Worm (Caenorhabditis elegans) whole organism, L3 larva: ENCODE data around the gene dib-1.

Source experiments
- R02D3.7 ChIP-seq: fragments of 150-350 bp; optimal IDR thresholded peaks from 2 replicates; lab custom pipeline; 2014; ENCODE audit warnings: missing biosample characterization, missing genetic modification characterization
- ZK546.5 ChIP-seq: sonication (generic microtip); optimal IDR thresholded peaks from 2 replicates; lab custom pipeline; 2017; ENCODE audit warnings: missing biosample characterization, missing genetic modification characterization
- aly-2 ChIP-seq: fragments of 150-350 bp; optimal IDR thresholded peaks from 2 replicates; lab custom pipeline; 2014; ENCODE audit warnings: missing biosample characterization, missing genetic modification characterization
- ama-1 ChIP-seq: fragments of 150-350 bp; optimal IDR thresholded peaks from 2 replicates; lab custom pipeline; 2018
- ceh-28 ChIP-seq: fragments of 150-350 bp; optimal IDR thresholded peaks from 2 replicates; lab custom pipeline; 2014; ENCODE audit warnings: missing biosample characterization, missing genetic modification reagents, missing genetic modification characterization
- ceh-82 ChIP-seq: fragments of 150-350 bp; optimal IDR thresholded peaks from 2 replicates; lab custom pipeline; 2014; ENCODE audit warnings: missing biosample characterization, missing genetic modification characterization
- ceh-9 ChIP-seq: sonication (generic microtip); optimal IDR thresholded peaks from 2 replicates; lab custom pipeline; 2018; ENCODE audit warnings: missing biosample characterization, missing genetic modification characterization
- daf-12 ChIP-seq: fragments of 150-350 bp; optimal IDR thresholded peaks from 2 replicates; lab custom pipeline; 2014; ENCODE audit warnings: missing biosample characterization, missing genetic modification reagents, missing genetic modification characterization
- egl-27 ChIP-seq: sonication (generic microtip); optimal IDR thresholded peaks from 4 replicates; lab custom pipeline; 2017; ENCODE audit warnings: missing biosample characterization, missing genetic modification reagents, missing genetic modification characterization
- egl-5 ChIP-seq: fragments of 150-350 bp; optimal IDR thresholded peaks from 2 replicates; lab custom pipeline; 2017; ENCODE audit warnings: missing biosample characterization, missing genetic modification reagents, missing genetic modification characterization, inconsistent platforms
- elt-1 ChIP-seq: fragments of 150-350 bp; optimal IDR thresholded peaks from 2 replicates; lab custom pipeline; 2014; ENCODE audit warnings: missing biosample characterization, missing genetic modification characterization
- elt-2 ChIP-seq: sonication (generic microtip); optimal IDR thresholded peaks from 2 replicates; lab custom pipeline; 2016; ENCODE audit warnings: missing genetic modification reagents, mild to moderate bottlenecking, missing genetic modification characterization, missing compliant biosample characterization
- elt-3 ChIP-seq, 3 experiments: fragments of 150-350 bp in 1 of 3; sonication (generic microtip) in 2 of 3; optimal IDR thresholded peaks; 2 replicates in 2 of 3; 4 replicates in 1 of 3; lab custom pipeline; 2014 to 2017; ENCODE audit warnings: missing biosample characterization in 3 of 3, missing genetic modification characterization in 3 of 3
- eor-1 ChIP-seq, 2 experiments: fragments of 150-350 bp; optimal IDR thresholded peaks; 2 replicates each; lab custom pipeline; 2014 to 2018; ENCODE audit warnings: missing biosample characterization in 2 of 2, missing genetic modification characterization in 2 of 2
- fkh-10 ChIP-seq: sonication (generic microtip); optimal IDR thresholded peaks from 2 replicates; lab custom pipeline; 2017; ENCODE audit warnings: missing biosample characterization, missing genetic modification reagents, missing genetic modification characterization
- fkh-2 ChIP-seq: fragments of 150-350 bp; optimal IDR thresholded peaks from 2 replicates; lab custom pipeline; 2014; ENCODE audit warnings: missing biosample characterization, missing genetic modification reagents, missing genetic modification characterization
- fos-1 ChIP-seq: fragments of 150-350 bp; optimal IDR thresholded peaks from 2 replicates; lab custom pipeline; 2014; ENCODE audit warnings: missing biosample characterization, missing genetic modification characterization
- jun-1 ChIP-seq: fragments of 150-350 bp; optimal IDR thresholded peaks from 2 replicates; lab custom pipeline; 2014; ENCODE audit warnings: missing biosample characterization, missing genetic modification reagents, missing genetic modification characterization
- lin-15B ChIP-seq: fragments of 150-350 bp; optimal IDR thresholded peaks from 2 replicates; lab custom pipeline; 2014; ENCODE audit warnings: missing biosample characterization, missing genetic modification characterization
- mdl-1 ChIP-seq: fragments of 150-350 bp; optimal IDR thresholded peaks from 2 replicates; lab custom pipeline; 2014; ENCODE audit warnings: missing biosample characterization, missing genetic modification characterization
- mml-1 ChIP-seq: fragments of 150-350 bp; sonication (generic microtip); optimal IDR thresholded peaks from 3 replicates; lab custom pipeline; 2014; ENCODE audit warnings: missing biosample characterization, missing genetic modification characterization
- nhr-12 ChIP-seq: fragments of 150-350 bp; optimal IDR thresholded peaks from 2 replicates; lab custom pipeline; 2014; ENCODE audit warnings: missing biosample characterization, missing genetic modification characterization
- nhr-23 ChIP-seq: fragments of 150-350 bp; optimal IDR thresholded peaks from 2 replicates; lab custom pipeline; 2014; ENCODE audit warnings: missing biosample characterization, missing genetic modification reagents, missing genetic modification characterization
- nhr-25 ChIP-seq: sonication (generic microtip); optimal IDR thresholded peaks from 2 replicates; lab custom pipeline; 2017; ENCODE audit warnings: missing biosample characterization, missing genetic modification characterization
- nhr-28 ChIP-seq: fragments of 150-350 bp; optimal IDR thresholded peaks from 2 replicates; lab custom pipeline; 2014; ENCODE audit warnings: missing biosample characterization, missing genetic modification characterization
- nhr-67 ChIP-seq: fragments of 150-350 bp; optimal IDR thresholded peaks from 2 replicates; lab custom pipeline; 2014; ENCODE audit warnings: missing biosample characterization, missing genetic modification characterization
- nhr-76 ChIP-seq: fragments of 150-350 bp; sonication (generic microtip); optimal IDR thresholded peaks from 5 replicates; lab custom pipeline; 2014; ENCODE audit warnings: missing biosample characterization, missing genetic modification characterization
- pha-4 ChIP-seq: fragments of 150-350 bp; optimal IDR thresholded peaks from 2 replicates; lab custom pipeline; 2014; ENCODE audit warnings: missing biosample characterization, missing genetic modification reagents, missing genetic modification characterization
- pqm-1 ChIP-seq: fragments of 150-350 bp; optimal IDR thresholded peaks from 2 replicates; lab custom pipeline; 2017; ENCODE audit warnings: missing biosample characterization, missing genetic modification characterization, inconsistent platforms
- skn-1 ChIP-seq: fragments of 150-350 bp; optimal IDR thresholded peaks from 2 replicates; lab custom pipeline; 2014; ENCODE audit warnings: missing biosample characterization, missing genetic modification characterization
- snpc-4 ChIP-seq: fragments of 150-350 bp; optimal IDR thresholded peaks from 2 replicates; lab custom pipeline; 2014; ENCODE audit warnings: missing biosample characterization, missing genetic modification characterization
- unc-39 ChIP-seq: sonication (generic microtip); optimal IDR thresholded peaks from 4 replicates; lab custom pipeline; 2017; ENCODE audit warnings: missing biosample characterization, missing genetic modification characterization
- ztf-4 ChIP-seq: fragments of 150-350 bp; optimal IDR thresholded peaks from 2 replicates; lab custom pipeline; 2014; ENCODE audit warnings: missing biosample characterization, missing genetic modification characterization

The dib-1 gene

DNA sequence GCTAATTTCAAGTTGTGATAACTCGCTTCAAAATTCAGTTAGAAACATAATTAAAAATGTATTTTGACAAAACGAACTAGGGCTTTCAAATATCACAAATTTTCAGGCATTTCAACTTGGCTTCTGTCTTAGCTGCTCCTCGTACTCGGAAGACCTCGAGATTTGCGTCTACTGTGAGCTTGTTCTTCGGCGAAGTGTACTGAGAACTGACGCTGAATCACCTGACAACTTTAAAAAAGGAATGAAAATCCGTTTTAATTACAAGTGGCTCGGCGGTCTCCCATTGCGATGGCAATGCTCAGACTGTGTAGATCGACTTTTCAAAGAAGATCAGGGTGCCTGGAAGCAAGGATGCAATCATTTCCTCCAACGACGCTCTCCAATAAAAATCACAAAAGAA is 40.1 kb upstream of the dib-1 start, which contains the start of gene clec-85:
Gene clec-85, plus strand, starts transcription at position 301 of the 400 bp plus-strand sequence.
- no peak for TF ChIP-seq R02D3.7 (tag; lab: Kevin White, UChicago)
- TF ChIP-seq elt-2 (tag; lab: Kevin White, UChicago): no peak
- TF ChIP-seq nhr-28 (tag; lab: Kevin White, UChicago): no peak
- TF ChIP-seq, all 47 proteins: peak for 0

DNA sequence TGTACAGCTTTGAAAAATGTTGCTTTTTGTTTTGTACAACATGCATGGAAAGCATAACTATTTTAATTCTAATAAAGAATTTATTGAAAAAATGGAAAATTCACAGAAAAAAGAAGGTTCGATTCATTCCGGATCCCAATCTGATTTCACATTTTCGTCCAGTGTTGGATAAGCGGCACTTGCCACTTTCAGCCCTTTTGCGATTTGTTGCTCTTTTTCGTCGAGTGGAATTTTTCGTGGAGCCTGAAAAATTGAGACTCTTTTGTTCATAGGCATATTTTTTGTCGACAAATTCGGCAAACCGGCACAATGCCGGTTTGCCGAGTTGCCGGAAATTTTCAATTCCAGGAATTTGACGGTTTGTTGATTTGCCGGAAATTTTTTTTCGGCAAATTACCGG is 39.1 kb upstream of the dib-1 start:
- TF ChIP-seq aly-2 (tag; lab: Kevin White, UChicago): no peak
- no peak for TF ChIP-seq R02D3.7 (tag; lab: Kevin White, UChicago)
- TF ChIP-seq nhr-76 (tag; lab: Kevin White, UChicago): no peak
- no peak for TF ChIP-seq unc-39 (tag; lab: Kevin White, UChicago)

DNA sequence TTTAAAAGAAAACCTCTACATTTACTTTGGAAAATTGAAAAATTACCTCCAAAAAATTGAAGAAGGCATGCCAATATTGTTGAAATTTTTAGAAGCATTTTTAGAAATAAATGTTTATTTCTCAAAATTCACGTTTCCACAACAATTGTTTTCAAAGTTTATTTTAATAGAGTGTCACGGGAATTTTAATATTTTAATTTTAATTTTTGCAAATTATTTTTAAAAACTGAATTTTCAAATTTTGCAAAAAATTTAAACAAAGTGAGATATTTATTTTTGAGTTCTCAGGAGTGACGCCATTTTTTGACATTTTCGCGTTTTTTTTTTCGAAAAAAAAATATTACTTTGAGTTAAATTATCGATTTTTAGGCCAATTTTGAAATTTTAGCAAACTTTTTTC is 37.5 kb upstream of the dib-1 start, which contains the start of gene Y54G2A.49:
Gene Y54G2A.49, minus strand, starts transcription at position 101 of the 400 bp plus-strand sequence.
- TF ChIP-seq eor-1 (tag; optimal IDR thresholded peaks at IDR 0.05; lab: Kevin White, UChicago) (no peak), nhr-12 (tag; lab: Kevin White, UChicago) (no peak), nhr-23 (tag; lab: Kevin White, UChicago) (no peak), fkh-10 (GFP tag; lab: Kevin White, UChicago) (no peak), elt-1 (tag; lab: Kevin White, UChicago) (no peak), mdl-1 (no peak), fos-1 (tag; lab: Kevin White, UChicago) (no peak), ceh-82 (tag; lab: Kevin White, UChicago) (no peak), nhr-25 (no peak), fkh-2 (tag; lab: Kevin White, UChicago) (no peak), ceh-28 (tag; lab: Kevin White, UChicago) (no peak), aly-2 (tag; lab: Kevin White, UChicago) (no peak), ztf-4 (tag; lab: Kevin White, UChicago) (no peak)
- TF ChIP-seq, all 47 proteins: peak for 0

DNA sequence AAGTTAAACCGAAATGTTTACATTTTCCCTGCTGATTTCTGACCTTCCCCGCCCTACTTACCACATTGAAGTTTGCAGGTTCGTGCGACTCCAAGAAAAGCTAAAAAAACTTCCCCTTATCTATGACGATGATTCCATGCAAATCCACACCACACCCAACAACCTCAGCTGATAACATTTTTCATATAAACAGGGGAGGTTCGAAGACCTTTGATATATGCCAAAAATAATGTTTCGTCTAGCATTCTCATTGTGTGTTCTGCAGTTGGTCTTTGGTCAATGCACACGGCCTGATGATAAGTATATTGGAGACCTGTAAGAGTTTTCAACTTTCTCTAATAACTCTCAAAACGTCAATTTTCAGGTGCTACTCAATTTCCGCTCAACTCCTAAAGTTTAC is 36.5 kb upstream of the dib-1 start:
- peak; percentile 67 for TF ChIP-seq pqm-1
- TF ChIP-seq egl-5: no peak
- TF ChIP-seq nhr-25: no peak
- peak; percentile 83 for TF ChIP-seq elt-2 (tag; lab: Kevin White, UChicago)

DNA sequence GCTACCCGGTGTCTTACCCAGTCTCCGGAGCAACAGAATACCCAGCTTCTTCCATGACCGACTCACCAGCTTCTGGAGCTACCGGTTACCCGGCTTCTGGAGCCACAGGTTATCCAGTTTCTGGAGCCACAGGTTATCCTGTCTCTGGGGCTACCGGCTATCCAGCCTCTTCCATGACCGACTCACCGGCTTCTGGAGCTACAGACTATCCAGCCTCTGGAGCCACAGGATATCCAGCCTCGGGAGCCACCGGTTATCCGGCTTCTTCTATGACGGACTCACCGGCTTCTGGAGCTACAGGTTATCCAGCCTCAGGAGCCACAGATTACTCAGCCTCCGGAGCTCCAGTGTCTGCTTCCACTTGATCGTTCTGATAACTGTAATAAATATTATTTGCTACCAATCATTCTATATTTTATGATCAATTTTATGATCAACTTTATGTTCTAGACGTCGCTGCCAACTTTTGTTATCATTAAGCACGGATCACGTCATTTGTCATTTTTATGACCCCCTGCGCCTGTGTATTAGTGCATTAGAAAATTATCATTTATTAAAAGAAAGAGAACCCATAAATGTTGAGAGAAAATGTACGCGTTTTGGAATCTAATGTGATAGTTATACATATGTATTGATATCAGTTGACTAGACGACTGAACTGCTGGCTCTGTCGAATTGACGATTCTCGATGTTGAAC is 35.5 kb upstream of the dib-1 start:
- TF ChIP-seq pha-4 (no peak), pqm-1 (peak; percentile 95), elt-2 (tag; lab: Kevin White, UChicago) (peak; percentile 93), jun-1 (peak; percentile 12), egl-27 (tag; lab: Kevin White, UChicago) (no peak)

DNA sequence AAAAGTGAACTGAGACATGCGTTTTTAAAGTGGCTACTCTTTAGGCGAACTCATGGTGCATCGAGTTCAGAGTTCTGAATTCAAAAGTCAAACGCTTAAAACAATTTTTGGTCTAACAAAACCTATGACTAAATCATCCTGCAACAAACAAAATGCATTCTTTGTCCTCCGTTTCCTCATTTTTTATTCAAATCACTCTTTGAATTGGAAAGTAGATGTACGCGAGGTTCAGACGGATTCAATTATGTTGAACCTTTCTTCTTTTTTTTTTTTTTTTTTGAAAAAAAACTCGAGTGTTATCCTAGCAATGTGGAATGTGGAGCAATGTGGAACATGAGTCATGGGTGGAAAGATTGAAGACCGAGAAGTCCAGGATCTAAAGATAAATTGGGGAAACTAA is 31.9 kb upstream of the dib-1 start:
- TF ChIP-seq R02D3.7 (tag; lab: Kevin White, UChicago) (no peak), nhr-23 (tag; lab: Kevin White, UChicago) (no peak), fkh-10 (GFP tag; lab: Kevin White, UChicago) (peak; percentile 83), ceh-82 (tag; lab: Kevin White, UChicago) (no peak), aly-2 (tag; lab: Kevin White, UChicago) (no peak)

DNA sequence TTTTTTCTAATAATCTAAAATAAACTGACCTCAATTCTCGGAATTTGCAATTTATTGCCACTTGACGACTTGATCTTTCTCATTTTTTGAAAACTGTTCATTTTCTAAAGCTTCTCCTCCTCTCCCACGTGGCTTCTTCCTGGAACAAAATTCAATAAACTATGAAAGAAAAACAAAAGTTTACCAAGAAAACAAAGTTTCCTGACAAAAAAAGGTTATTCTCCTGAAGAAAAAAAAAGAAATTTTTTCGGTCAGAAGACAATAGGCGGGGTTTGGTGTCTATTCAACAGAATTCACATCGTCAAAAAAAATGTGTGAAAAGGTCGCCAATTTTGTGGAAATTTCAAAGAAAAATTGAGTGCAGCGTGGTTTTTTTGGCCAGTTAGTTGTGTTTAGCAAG is 25.9 kb upstream of the dib-1 start, which contains the start of gene Y54G2A.16:
Gene Y54G2A.16, minus strand, starts transcription at position 101 of the 400 bp plus-strand sequence.
- TF ChIP-seq fkh-2 (tag; lab: Kevin White, UChicago) (no peak), ama-1 (lab: Kevin White, UChicago) (no peak), nhr-67 (tag; lab: Kevin White, UChicago) (no peak), ceh-28 (tag; lab: Kevin White, UChicago) (no peak), ceh-82 (tag; lab: Kevin White, UChicago) (no peak), R02D3.7 (tag; lab: Kevin White, UChicago) (no peak), ZK546.5 (tag; lab: Kevin White, UChicago) (no peak), lin-15B (tag; lab: Kevin White, UChicago) (no peak), daf-12 (no peak), ceh-9 (tag; lab: Kevin White, UChicago) (no peak), mml-1 (tag; lab: Kevin White, UChicago) (no peak), skn-1 (tag; lab: Kevin White, UChicago) (no peak), fkh-10 (GFP tag; lab: Kevin White, UChicago) (no peak), snpc-4 (tag; lab: Kevin White, UChicago) (no peak), egl-27 (tag; lab: Kevin White, UChicago) (no peak), pha-4 (no peak), mdl-1 (no peak), elt-3 (tag; optimal IDR thresholded peaks at IDR 0.05; lab: Kevin White, UChicago) (no peak)
